Worm (Caenorhabditis elegans): ENCODE results near the gene F44B9.5.
A peak's percentile ranks its signal among the peaks of the same experiment; 100 is the strongest.

ce11 chrIII:7986585-7987171 is 29.7 kb downstream of the F44B9.5 start, which contains the start of gene hrpk-2:
- no peak for TF ChIP-seq rpc-1 (optimal IDR thresholded peaks at IDR 0.05)
- TF ChIP-seq rpc-1 (tag; optimal IDR thresholded peaks at IDR 0.05), result no peak
- no peak for TF ChIP-seq Y56A3A.18 (GFP tag; IDR thresholded peaks at IDR 0.05)
- no peak for TF ChIP-seq nfya-1 (tag; optimal IDR thresholded peaks at IDR 0.05; ENCODE audit: borderline replicate concordance, insufficient read depth)
- no peak for TF ChIP-seq hrde-1 (tag; optimal IDR thresholded peaks at IDR 0.05; ENCODE audit: borderline replicate concordance)
- TF ChIP-seq gei-17 (GFP tag; optimal IDR thresholded peaks at IDR 0.05), result no peak
- no peak for TF ChIP-seq snpc-4 (GFP tag; optimal IDR thresholded peaks at IDR 0.05)
- no peak for TF ChIP-seq snpc-4 (tag; optimal IDR thresholded peaks at IDR 0.05)
- TF ChIP-seq ceh-79 (tag; optimal IDR thresholded peaks at IDR 0.05), result no peak
- peak; percentile 73 for TF ChIP-seq F33H1.4 (GFP tag; IDR thresholded peaks at IDR 0.05)
- no peak for TF ChIP-seq lir-1 (GFP tag; conservative IDR thresholded peaks at IDR 0.05)
- TF ChIP-seq C06A6.2 (GFP tag; conservative IDR thresholded peaks at IDR 0.05), result no peak
- no peak for TF ChIP-seq akir-1 (GFP tag; optimal IDR thresholded peaks at IDR 0.05)
- TF ChIP-seq dpl-1 (GFP tag; optimal IDR thresholded peaks at IDR 0.05), result no peak
- no peak for TF ChIP-seq efl-1 (GFP tag; optimal IDR thresholded peaks at IDR 0.05)
